Worm (Caenorhabditis elegans) whole organism, early embryonic: Measurements from ENCODE around the gene srbc-57.

ENCODE experiments used
- ama-1 ChIP-seq: fragments of 150-350 bp; optimal IDR thresholded peaks from 2 replicates; lab custom pipeline; 2014
- ceh-13 ChIP-seq: fragments of 200-800 bp; sonication (Bioruptor generic); optimal IDR thresholded peaks from 2 replicates; lab custom pipeline; 2018; ENCODE audit warnings: mild to moderate bottlenecking, missing genetic modification characterization, missing compliant biosample characterization
- ceh-36 ChIP-seq: sonication (generic microtip); optimal IDR thresholded peaks from 2 replicates; lab custom pipeline; 2016; ENCODE audit warnings: missing genetic modification characterization, inconsistent platforms, missing compliant biosample characterization
- ets-7 ChIP-seq: sonication (generic microtip); optimal IDR thresholded peaks from 2 replicates; lab custom pipeline; 2016; ENCODE audit warnings: missing genotype, missing genetic modification characterization, missing compliant biosample characterization
- flt-1 ChIP-seq: fragments of 200-800 bp; sonication (Bioruptor generic); IDR thresholded peaks from 2 replicates; pipeline ENCODE4 v1.3.6; 2022; ENCODE audit warnings: missing genetic modification characterization, missing compliant biosample characterization
- pes-1 ChIP-seq: fragments of 200-800 bp; sonication (Bioruptor generic); IDR thresholded peaks from 2 replicates; pipeline ENCODE4 v1.3.6; 2022; ENCODE audit warnings: missing genetic modification reagents, missing genetic modification characterization, missing compliant biosample characterization
- sea-1 ChIP-seq: fragments of 200-800 bp; sonication (Bioruptor generic); conservative IDR thresholded peaks from 2 replicates; pipeline ENCODE4 v1.3.6; 2022; ENCODE audit warnings: missing genetic modification characterization, missing compliant biosample characterization
- tbx-11 ChIP-seq: fragments of 200-800 bp; sonication (Bioruptor generic); IDR thresholded peaks from 2 replicates; pipeline ENCODE4 v1.3.6; 2022; ENCODE audit warnings: missing genetic modification characterization, missing compliant biosample characterization

DNA sequence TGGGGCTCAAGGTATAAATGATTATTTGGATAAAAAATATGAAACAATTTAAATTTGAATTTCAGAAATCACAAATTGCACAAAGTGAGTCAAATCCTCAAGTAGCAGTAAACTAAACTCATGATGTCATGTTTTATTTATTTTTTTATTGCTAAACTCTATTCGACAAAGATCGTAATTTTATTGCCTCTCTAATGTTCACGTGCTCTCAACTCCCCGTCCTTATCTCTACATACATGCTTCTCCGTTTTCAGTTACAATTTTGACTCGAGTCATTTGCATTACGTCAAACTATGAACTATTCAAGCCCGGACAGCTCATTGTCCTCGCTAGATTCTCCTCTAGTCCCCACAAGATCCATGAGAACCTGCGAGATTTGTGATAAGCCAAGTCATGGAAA lies 6.2 kb upstream of the srbc-57 start, which contains the start of gene nhr-99:
- TF ChIP-seq tbx-11 (GFP tag; lab: Robert Waterston, UW), result no peak
- TF ChIP-seq ceh-36 (tag; lab: Kevin White, UChicago), result no peak
- TF ChIP-seq flt-1 (GFP tag; lab: Robert Waterston, UW), result no peak
- no peak for TF ChIP-seq pes-1 (GFP tag; lab: Robert Waterston, UW)
- TF ChIP-seq ama-1 (lab: Kevin White, UChicago), result no peak
- TF ChIP-seq ets-7, result no peak
- no peak for TF ChIP-seq sea-1 (GFP tag; lab: Robert Waterston, UW)
- TF ChIP-seq ceh-13 (GFP tag; lab: Kevin White, UChicago), result no peak
